Fruit fly (Drosophila melanogaster) whole organism, embryonic: Measurements from ENCODE around the gene beat-Vc.

ENCODE experiments used
- BEAF-32 ChIP-seq: fragments of 200-800 bp; sonication (Bioruptor generic); optimal IDR thresholded peaks from 3 replicates; lab custom pipeline; 2017; ENCODE audit warnings: missing biosample characterization, missing genetic modification characterization, mild to moderate bottlenecking, moderate library complexity, missing genetic modification reagents
- BtbVII ChIP-seq: fragments of 200-800 bp; sonication (Bioruptor generic); optimal IDR thresholded peaks from 3 replicates; lab custom pipeline; 2017; ENCODE audit warnings: missing biosample characterization, mild to moderate bottlenecking, missing genetic modification characterization
- CG10366 ChIP-seq: fragments of 200-800 bp; sonication (Bioruptor generic); IDR thresholded peaks from 2 replicates; pipeline ENCODE4 v1.3.6; 2022; ENCODE audit warnings: missing biosample characterization, missing genetic modification characterization
- CG10543 ChIP-seq: fragments of 200-800 bp; sonication (Bioruptor generic); optimal IDR thresholded peaks from 3 replicates; lab custom pipeline; 2017; ENCODE audit warnings: missing biosample characterization, mild to moderate bottlenecking, missing genetic modification characterization, moderate library complexity
- CG11398 ChIP-seq: fragments of 200-800 bp; sonication (Bioruptor generic); optimal IDR thresholded peaks from 2 replicates; lab custom pipeline; 2016; ENCODE audit warnings: missing biosample characterization, missing genetic modification characterization
- CG11695 ChIP-seq: fragments of 200-800 bp; sonication (Bioruptor generic); IDR thresholded peaks from 3 replicates; pipeline ENCODE4 v1.3.6; 2022; ENCODE audit warnings: missing biosample characterization, missing genetic modification characterization
- CG13296 ChIP-seq: fragments of 200-800 bp; sonication (Bioruptor generic); optimal IDR thresholded peaks from 3 replicates; lab custom pipeline; 2018; ENCODE audit warnings: missing biosample characterization, mild to moderate bottlenecking, missing genetic modification characterization
- CG15269 ChIP-seq: fragments of 200-800 bp; sonication (Bioruptor generic); optimal IDR thresholded peaks from 2 replicates; lab custom pipeline; 2018; ENCODE audit warnings: missing biosample characterization, mild to moderate bottlenecking, missing genetic modification characterization, moderate library complexity
- CG15514 ChIP-seq: fragments of 200-800 bp; sonication (Bioruptor generic); optimal IDR thresholded peaks from 3 replicates; lab custom pipeline; 2017; ENCODE audit warnings: missing biosample characterization, missing genetic modification characterization, mild to moderate bottlenecking, moderate library complexity, missing genetic modification reagents
- CG17328 ChIP-seq: fragments of 200-800 bp; sonication (Bioruptor generic); IDR thresholded peaks from 2 replicates; pipeline ENCODE4 v1.3.6; 2022; ENCODE audit warnings: missing biosample characterization, missing genetic modification characterization
- CG32772 ChIP-seq: fragments of 200-800 bp; sonication (Bioruptor generic); IDR thresholded peaks from 2 replicates; pipeline ENCODE4 v1.3.6; 2022; ENCODE audit warnings: missing biosample characterization, missing genetic modification characterization
- CG34224 ChIP-seq: fragments of 200-800 bp; sonication (Bioruptor generic); IDR thresholded peaks from 3 replicates; pipeline ENCODE4 v1.3.6; 2022; ENCODE audit warnings: missing biosample characterization, missing genetic modification characterization; ENCODE audit not compliant: partially characterized antibody
- CG3838 ChIP-seq: fragments of 200-800 bp; sonication (Bioruptor generic); optimal IDR thresholded peaks from 3 replicates; lab custom pipeline; 2016; ENCODE audit warnings: missing biosample characterization, missing genetic modification characterization
- CG42726 ChIP-seq: fragments of 200-800 bp; sonication (Bioruptor generic); IDR thresholded peaks from 2 replicates; pipeline ENCODE4 v1.3.6; 2022; ENCODE audit warnings: missing biosample characterization, missing genetic modification characterization; ENCODE audit not compliant: partially characterized antibody
- CG6654 ChIP-seq: fragments of 200-800 bp; sonication (Bioruptor generic); optimal IDR thresholded peaks from 2 replicates; lab custom pipeline; 2017; ENCODE audit warnings: missing biosample characterization, mild to moderate bottlenecking, missing genetic modification characterization
- CG6813 ChIP-seq: fragments of 200-800 bp; sonication (Bioruptor generic); optimal IDR thresholded peaks from 2 replicates; lab custom pipeline; 2017; ENCODE audit warnings: missing biosample characterization, missing genetic modification characterization, mild to moderate bottlenecking, moderate library complexity, missing genetic modification reagents
- CG6854 ChIP-seq: fragments of 200-800 bp; sonication (Bioruptor generic); optimal IDR thresholded peaks from 3 replicates; lab custom pipeline; 2017; ENCODE audit warnings: missing biosample characterization, mild to moderate bottlenecking, missing genetic modification characterization
- CG7987 ChIP-seq: fragments of 200-800 bp; sonication (Bioruptor generic); optimal IDR thresholded peaks from 2 replicates; lab custom pipeline; 2018; ENCODE audit warnings: missing biosample characterization, mild to moderate bottlenecking, missing genetic modification characterization, moderate library complexity
- CG8924 ChIP-seq: fragments of 200-800 bp; optimal IDR thresholded peaks from 3 replicates; lab custom pipeline; 2019; ENCODE audit warnings: missing biosample characterization, mild to moderate bottlenecking, missing genetic modification characterization, moderate library complexity
- HLH4C ChIP-seq: fragments of 200-800 bp; sonication (Bioruptor generic); IDR thresholded peaks from 3 replicates; pipeline ENCODE4 v1.3.6; 2022; ENCODE audit warnings: missing biosample characterization, missing genetic modification characterization; ENCODE audit not compliant: partially characterized antibody
- Hmr ChIP-seq: fragments of 200-800 bp; sonication (Bioruptor generic); optimal IDR thresholded peaks from 3 replicates; lab custom pipeline; 2017; ENCODE audit warnings: mild to moderate bottlenecking, missing biosample characterization, missing genetic modification reagents, missing genetic modification characterization
- Hsf ChIP-seq: fragments of 200-800 bp; sonication (Bioruptor generic); optimal IDR thresholded peaks from 3 replicates; lab custom pipeline; 2016; ENCODE audit warnings: missing biosample characterization, missing genetic modification characterization
- Kr ChIP-seq: fragments of 200-800 bp; sonication (Bioruptor generic); optimal IDR thresholded peaks from 2 replicates; lab custom pipeline; 2017; ENCODE audit warnings: missing biosample characterization, mild to moderate bottlenecking, missing genetic modification characterization
- Lhr ChIP-seq: fragments of 200-800 bp; sonication (Bioruptor generic); optimal IDR thresholded peaks from 3 replicates; lab custom pipeline; 2017; ENCODE audit warnings: mild to moderate bottlenecking, missing biosample characterization, missing genetic modification reagents, missing genetic modification characterization
- Lim3 ChIP-seq: fragments of 200-800 bp; sonication (Bioruptor generic); IDR thresholded peaks from 2 replicates; pipeline ENCODE4 v1.3.6; 2022; ENCODE audit warnings: missing biosample characterization, missing genetic modification characterization
- Max ChIP-seq: fragments of 200-800 bp; sonication (Bioruptor generic); optimal IDR thresholded peaks from 2 replicates; lab custom pipeline; 2016; ENCODE audit warnings: missing biosample characterization, mild to moderate bottlenecking, missing genetic modification characterization
- Pdp1 ChIP-seq, 2 experiments: fragments of 200-800 bp; sonication (Bioruptor generic); optimal IDR thresholded peaks; 3 replicates each; lab custom pipeline; 2016; ENCODE audit warnings: missing biosample characterization in 2 of 2, missing genetic modification characterization in 2 of 2, mild to moderate bottlenecking in 1 of 2, moderate library complexity in 1 of 2
- Rfx ChIP-seq: fragments of 200-800 bp; sonication (Bioruptor generic); IDR thresholded peaks from 2 replicates; pipeline ENCODE4 v1.3.6; 2022; ENCODE audit warnings: missing biosample characterization, missing genetic modification characterization
- Spps ChIP-seq: fragments of 200-800 bp; sonication (Bioruptor generic); optimal IDR thresholded peaks from 2 replicates; lab custom pipeline; 2018; ENCODE audit warnings: missing biosample characterization, mild to moderate bottlenecking, missing genetic modification characterization
- Taf1 ChIP-seq: fragments of 200-800 bp; sonication (Bioruptor generic); IDR thresholded peaks from 2 replicates; pipeline ENCODE4 v1.3.6; 2022; ENCODE audit warnings: missing biosample characterization, missing genetic modification characterization
- Usf ChIP-seq: fragments of 200-800 bp; sonication (Bioruptor generic); optimal IDR thresholded peaks from 2 replicates; lab custom pipeline; 2017; ENCODE audit warnings: missing genotype, missing biosample characterization, missing genetic modification characterization
- ab ChIP-seq: fragments of 200-800 bp; sonication (Bioruptor generic); optimal IDR thresholded peaks from 2 replicates; lab custom pipeline; 2016; ENCODE audit warnings: missing biosample characterization, missing genetic modification characterization
- bigmax ChIP-seq: fragments of 200-800 bp; sonication (Bioruptor generic); optimal IDR thresholded peaks from 2 replicates; lab custom pipeline; 2018; ENCODE audit warnings: missing biosample characterization, mild to moderate bottlenecking, missing genetic modification characterization
- chm ChIP-seq: fragments of 200-800 bp; sonication (Bioruptor generic); IDR thresholded peaks from 2 replicates; pipeline ENCODE4 v1.3.6; 2022; ENCODE audit warnings: missing biosample characterization, missing genetic modification characterization
- corto ChIP-seq: fragments of 200-800 bp; sonication (Bioruptor generic); optimal IDR thresholded peaks from 2 replicates; lab custom pipeline; 2016; ENCODE audit warnings: missing biosample characterization, mild to moderate bottlenecking, missing genetic modification characterization, moderate library complexity
- dimm ChIP-seq: fragments of 200-800 bp; sonication (Bioruptor generic); IDR thresholded peaks from 2 replicates; pipeline ENCODE4 v1.3.6; 2022; ENCODE audit warnings: missing biosample characterization, missing genetic modification characterization
- dm ChIP-seq: fragments of 200-800 bp; sonication (Bioruptor generic); optimal IDR thresholded peaks from 3 replicates; lab custom pipeline; 2016; ENCODE audit warnings: missing biosample characterization, missing genetic modification characterization
- ems ChIP-seq: fragments of 200-800 bp; sonication (Bioruptor generic); optimal IDR thresholded peaks from 3 replicates; lab custom pipeline; 2016; ENCODE audit warnings: missing biosample characterization, missing genetic modification characterization
- gcm2 ChIP-seq: fragments of 200-800 bp; sonication (Bioruptor generic); optimal IDR thresholded peaks from 2 replicates; lab custom pipeline; 2016; ENCODE audit warnings: missing biosample characterization, missing genetic modification characterization
- lab ChIP-seq: fragments of 200-800 bp; sonication (Bioruptor generic); optimal IDR thresholded peaks from 3 replicates; lab custom pipeline; 2017; ENCODE audit warnings: missing biosample characterization, missing genetic modification characterization, mild to moderate bottlenecking, moderate library complexity, missing genetic modification reagents
- lola ChIP-seq, 3 experiments: fragments of >200 bp in 2 of 3; fragments of 200-800 bp in 1 of 3; sonication (Bioruptor generic) in 1 of 3; optimal IDR thresholded peaks; 2 replicates each; lab custom pipeline; 2017 to 2019; ENCODE audit warnings: missing biosample characterization in 3 of 3, missing genetic modification characterization in 3 of 3, mild to moderate bottlenecking in 1 of 3, moderate library complexity in 1 of 3
- nerfin-2 ChIP-seq: fragments of 200-800 bp; sonication (Bioruptor generic); IDR thresholded peaks from 2 replicates; pipeline ENCODE4 v1.3.6; 2022; ENCODE audit warnings: missing biosample characterization, missing genetic modification characterization; ENCODE audit not compliant: partially characterized antibody
- rib ChIP-seq: fragments of 200-800 bp; sonication (Bioruptor generic); IDR thresholded peaks from 2 replicates; pipeline ENCODE4 v1.3.6; 2022; ENCODE audit warnings: missing biosample characterization, missing genetic modification characterization
- sima ChIP-seq: fragments of 200-800 bp; sonication (Bioruptor generic); optimal IDR thresholded peaks from 2 replicates; lab custom pipeline; 2016; ENCODE audit warnings: missing biosample characterization, missing genetic modification characterization
- sob ChIP-seq: fragments of 200-800 bp; sonication (Bioruptor generic); IDR thresholded peaks from 2 replicates; pipeline ENCODE4 v1.3.6; 2022; ENCODE audit warnings: missing biosample characterization, missing genetic modification characterization
- tap ChIP-seq: fragments of 200-800 bp; optimal IDR thresholded peaks from 3 replicates; lab custom pipeline; 2019; ENCODE audit warnings: missing biosample characterization, mild to moderate bottlenecking, missing genetic modification characterization, moderate library complexity
- tin ChIP-seq: fragments of 200-800 bp; sonication (Bioruptor generic); optimal IDR thresholded peaks from 3 replicates; lab custom pipeline; 2016; ENCODE audit warnings: missing biosample characterization, missing genetic modification characterization
- vnd ChIP-seq: fragments of 200-800 bp; sonication (Bioruptor generic); IDR thresholded peaks from 3 replicates; pipeline ENCODE4 v1.3.6; 2022; ENCODE audit warnings: missing biosample characterization, missing genetic modification characterization; ENCODE audit not compliant: partially characterized antibody
- wdn ChIP-seq: fragments of 200-800 bp; sonication (Bioruptor generic); IDR thresholded peaks from 2 replicates; pipeline ENCODE4 v1.3.6; 2022; ENCODE audit warnings: missing biosample characterization, missing genetic modification characterization
- wor ChIP-seq: fragments of 200-800 bp; sonication (Bioruptor generic); IDR thresholded peaks from 2 replicates; pipeline ENCODE4 v1.3.6; 2022; ENCODE audit warnings: missing biosample characterization, missing genetic modification characterization
- zfh1 ChIP-seq: fragments of 200-800 bp; sonication (Bioruptor generic); IDR thresholded peaks from 3 replicates; pipeline ENCODE4 v1.3.6; 2022; ENCODE audit warnings: missing biosample characterization, missing genetic modification characterization

Gene beat-Vc

DNA sequence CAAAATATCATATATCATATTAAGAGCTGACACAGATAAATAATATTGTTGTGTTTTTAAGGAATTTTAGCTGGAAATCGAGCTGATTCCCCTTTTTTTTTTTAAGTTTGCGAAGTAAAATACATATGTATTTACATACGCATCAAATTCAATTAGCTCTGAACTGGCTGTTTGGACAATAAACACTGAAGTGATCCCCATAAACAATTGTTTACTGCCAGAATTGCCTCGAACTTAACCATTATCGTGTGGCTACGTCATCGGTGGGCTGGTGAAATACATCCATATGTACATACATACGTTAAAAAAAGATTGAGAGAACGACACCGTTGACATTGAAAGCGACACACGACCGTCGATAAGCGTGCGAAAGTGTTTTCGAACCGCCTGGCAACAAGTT lies 66.8 kb downstream of the beat-Vc start (continued):
- TF ChIP-seq CG34224 (no peak), lab (GFP tag; lab: Kevin White, UChicago) (peak; percentile 60), vnd (GFP tag; lab: Robert Waterston, UW) (no peak), BEAF-32 (no peak), dm (GFP tag; lab: Kevin White, UChicago) (no peak), Rfx (GFP tag; lab: Robert Waterston, UW) (peak; percentile 23; the same call in 1 of the 2 replicates), chm (no peak), CG17328 (GFP tag; lab: Robert Waterston, UW) (no peak), CG32772 (GFP tag; lab: Robert Waterston, UW) (no peak), Hsf (GFP tag; lab: Kevin White, UChicago) (no peak), wor (GFP tag; lab: Robert Waterston, UW) (no peak), Hmr (GFP tag; lab: Kevin White, UChicago) (peak; percentile 23), tin (GFP tag; lab: Kevin White, UChicago) (no peak), sob (GFP tag; lab: Robert Waterston, UW) (no peak), CG15269 (tag; lab: Kevin White, UChicago) (peak; percentile 36), nerfin-2 (no peak), Lim3 (no peak), CG11398 (GFP tag; lab: Kevin White, UChicago) (no peak), gcm2 (GFP tag; lab: Kevin White, UChicago) (no peak), Spps (tag; lab: Kevin White, UChicago) (no peak), BtbVII (GFP tag; lab: Kevin White, UChicago) (peak; percentile 69), CG13296 (peak; percentile 74), CG6854 (GFP tag; lab: Kevin White, UChicago) (no peak), tap (tag; lab: Kevin White, UChicago) (no peak), wdn (GFP tag; lab: Robert Waterston, UW) (no peak), Taf1 (GFP tag; lab: Robert Waterston, UW) (0 out of 2 replicates have a peak, but pooled peaks have one; percentile 27), Max (GFP tag; lab: Kevin White, UChicago) (no peak), zfh1 (GFP tag; lab: Robert Waterston, UW) (no peak), CG8924 (tag; lab: Kevin White, UChicago) (no peak), dimm (no peak), CG15514 (GFP tag; lab: Kevin White, UChicago) (no peak), CG6654 (GFP tag; lab: Kevin White, UChicago) (no peak), lola (GFP tag; optimal IDR thresholded peaks at IDR 0.05; lab: Kevin White, UChicago) (no peak), CG7987 (peak; percentile 26), ab (GFP tag; lab: Kevin White, UChicago) (no peak), HLH4C (no peak), Lhr (GFP tag; lab: Kevin White, UChicago) (no peak), Pdp1 (GFP tag; optimal IDR thresholded peaks at IDR 0.05; lab: Kevin White, UChicago) (no peak), CG10366 (GFP tag; lab: Robert Waterston, UW) (no peak), Usf (no peak), sima (GFP tag; lab: Kevin White, UChicago) (no peak), ems (GFP tag; lab: Kevin White, UChicago) (no peak), CG11695 (GFP tag; lab: Robert Waterston, UW) (no peak), Kr (GFP tag; lab: Kevin White, UChicago) (no peak), corto (GFP tag; lab: Kevin White, UChicago) (no peak), bigmax (GFP tag; lab: Kevin White, UChicago) (no peak), CG6813 (GFP tag; lab: Kevin White, UChicago) (no peak), CG3838 (GFP tag; lab: Kevin White, UChicago) (peak; percentile 8), rib (GFP tag; lab: Robert Waterston, UW) (no peak), CG42726 (GFP tag; lab: Robert Waterston, UW) (no peak), CG10543 (no peak)
